Worm (Caenorhabditis elegans) whole organism, mixed stage, embryonic: ENCODE results near the gene srh-207.

Experiments
- elt-3 ChIP-seq: fragments of 150-350 bp; optimal IDR thresholded peaks from 2 replicates; lab custom pipeline; 2014; ENCODE audit warnings: missing biosample characterization, missing genetic modification characterization
- mab-5 ChIP-seq: fragments of 150-350 bp; optimal IDR thresholded peaks from 2 replicates; lab custom pipeline; 2014; ENCODE audit warnings: missing biosample characterization, missing genetic modification characterization
- nhr-76 ChIP-seq: sonication (generic microtip); optimal IDR thresholded peaks from 2 replicates; lab custom pipeline; 2017; ENCODE audit warnings: missing biosample characterization, missing genetic modification characterization
- pha-4 ChIP-seq: fragments of 150-350 bp; optimal IDR thresholded peaks from 2 replicates; lab custom pipeline; 2018; ENCODE audit warnings: missing biosample characterization, missing genetic modification reagents, missing genetic modification characterization
- unc-62 ChIP-seq: fragments of 150-350 bp; optimal IDR thresholded peaks from 2 replicates; lab custom pipeline; 2014; ENCODE audit warnings: missing biosample characterization, missing genetic modification reagents, missing genetic modification characterization

DNA sequence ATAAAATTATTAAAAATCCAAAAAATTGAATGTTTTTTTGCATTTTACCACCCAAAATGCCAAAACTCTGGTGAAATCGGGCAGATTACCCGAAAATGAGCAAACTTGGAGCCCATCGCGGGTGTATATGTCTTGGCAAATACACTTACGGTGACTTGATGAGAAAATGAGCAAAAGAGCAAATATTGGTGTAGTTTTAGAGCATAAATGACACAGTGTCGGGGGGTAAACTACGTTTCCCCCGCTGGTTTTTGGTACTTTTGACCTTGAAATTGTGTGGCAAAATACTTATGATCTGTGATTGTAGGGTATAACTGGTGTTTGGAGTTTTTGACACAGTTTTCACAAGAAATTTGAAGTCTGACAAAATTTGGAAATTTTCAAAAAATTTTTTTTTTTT lies 2.8 kb upstream of the srh-207 start, which contains the start of gene ZK262.2:
- no peak for TF ChIP-seq elt-3 (tag; lab: Kevin White, UChicago)
- no peak for TF ChIP-seq nhr-76 (tag; lab: Kevin White, UChicago)
- TF ChIP-seq pha-4 (tag; lab: Kevin White, UChicago): no peak
- no peak for TF ChIP-seq mab-5 (tag; lab: Kevin White, UChicago)
- TF ChIP-seq unc-62 (GFP tag; lab: Kevin White, UChicago): no peak
